Fruit fly (Drosophila melanogaster): Measurements from ENCODE around the gene CG44362.

DNA sequence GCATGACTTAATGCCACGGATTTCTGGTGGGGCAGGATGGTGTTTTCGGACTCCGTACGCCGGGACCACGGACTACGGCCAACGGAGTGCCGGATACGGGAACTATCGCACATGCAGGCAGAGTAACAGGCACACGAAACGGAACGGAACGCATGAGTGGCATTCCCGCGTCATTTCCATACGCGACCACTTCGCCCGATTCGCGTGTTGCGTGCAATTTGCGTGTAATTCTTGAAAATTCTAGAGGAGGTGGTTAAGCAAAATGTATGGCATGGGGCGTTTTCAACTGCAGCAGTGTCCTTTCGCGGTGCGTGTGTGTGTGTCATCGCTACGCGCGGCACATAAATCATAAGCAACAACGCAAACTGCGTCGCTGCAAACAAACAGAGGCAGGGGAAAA is 2.9 kb downstream of the CG44362 start:
- no peak for TF ChIP-seq psq (optimal IDR thresholded peaks at IDR 0.05)
- TF ChIP-seq Myc (optimal IDR thresholded peaks at IDR 0.05), result no peak
- TF ChIP-seq h (optimal IDR thresholded peaks at IDR 0.05), result no peak

Measured in Kc167 (cell line).